Worm (Caenorhabditis elegans) whole organism, midembryonic: ENCODE data around the gene Y48E1B.3.

Experiments
- T22C8.4 ChIP-seq: fragments of 200-800 bp; sonication (Bioruptor generic); IDR thresholded peaks from 2 replicates; pipeline ENCODE4 v1.3.6; 2022; ENCODE audit warnings: missing genetic modification characterization, missing compliant biosample characterization
- cog-1 ChIP-seq: sonication (generic microtip); optimal IDR thresholded peaks from 2 replicates; lab custom pipeline; 2016; ENCODE audit warnings: missing genetic modification characterization, missing compliant biosample characterization
- flt-1 ChIP-seq: fragments of 200-800 bp; sonication (Bioruptor generic); IDR thresholded peaks from 2 replicates; pipeline ENCODE4 v1.3.6; 2022; ENCODE audit warnings: missing genetic modification characterization, missing compliant biosample characterization
- klf-2 ChIP-seq: fragments of 200-800 bp; sonication (Bioruptor generic); conservative IDR thresholded peaks from 2 replicates; pipeline ENCODE4 v1.3.6; 2022; ENCODE audit warnings: missing genetic modification reagents, missing genetic modification characterization, missing compliant biosample characterization
- med-1 ChIP-seq: sonication (generic microtip); optimal IDR thresholded peaks from 2 replicates; lab custom pipeline; 2017; ENCODE audit warnings: missing genetic modification characterization, mild to moderate bottlenecking, missing compliant biosample characterization, antibody characterized with exemption, missing genetic modification reagents; ENCODE audit not compliant: insufficient read depth
- ref-1 ChIP-seq: fragments of 200-800 bp; sonication (Bioruptor generic); conservative IDR thresholded peaks from 2 replicates; pipeline ENCODE4 v1.3.6; 2022; ENCODE audit warnings: missing genetic modification reagents, missing genetic modification characterization, missing compliant biosample characterization
- tab-1 ChIP-seq: fragments of 200-800 bp; sonication (Bioruptor generic); IDR thresholded peaks from 2 replicates; pipeline ENCODE4 v1.3.6; 2022; ENCODE audit warnings: missing genetic modification characterization, missing compliant biosample characterization
- ztf-23 ChIP-seq: fragments of 200-800 bp; sonication (Bioruptor generic); IDR thresholded peaks from 2 replicates; pipeline ENCODE4 v1.3.6; 2022; ENCODE audit warnings: missing genetic modification reagents, missing genetic modification characterization, missing compliant biosample characterization
- ztf-29 ChIP-seq: fragments of 200-800 bp; sonication (Bioruptor generic); IDR thresholded peaks from 2 replicates; pipeline ENCODE4 v1.3.6; 2022; ENCODE audit warnings: missing genetic modification reagents, missing genetic modification characterization, missing compliant biosample characterization

Y48E1B.3 gene

DNA sequence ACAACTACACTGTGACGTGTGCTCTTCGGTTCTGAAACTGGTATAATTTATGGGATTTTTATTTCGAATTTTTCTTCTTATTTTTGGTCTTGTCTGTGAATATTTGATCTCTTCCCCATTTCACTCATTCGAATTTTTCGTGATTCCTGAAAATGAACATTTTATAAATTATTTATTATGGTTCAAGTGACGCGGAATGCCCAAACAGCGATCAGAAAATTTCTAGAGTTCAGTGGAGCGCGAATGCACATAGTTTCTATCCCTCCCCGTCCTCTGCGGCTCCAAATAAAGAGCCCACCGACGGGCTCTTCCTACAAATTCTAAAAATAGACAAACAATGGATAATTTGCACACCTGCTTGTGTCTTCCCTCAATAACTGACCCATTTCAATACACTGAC is 64.1 kb downstream of the Y48E1B.3 start, which contains the start of gene F54F11.1:
Gene F54F11.1 (plus strand): TSS at position 301 of the 400 bp plus-strand sequence.
- TF ChIP-seq med-1 (GFP tag; lab: Kevin White, UChicago), result no peak
- TF ChIP-seq ztf-29 (GFP tag; lab: Robert Waterston, UW), result no peak
- TF ChIP-seq ref-1 (GFP tag; lab: Robert Waterston, UW), result no peak
- TF ChIP-seq T22C8.4 (GFP tag; lab: Robert Waterston, UW), result no peak
- no peak for TF ChIP-seq cog-1 (tag; lab: Kevin White, UChicago)
- no peak for TF ChIP-seq klf-2 (GFP tag; lab: Robert Waterston, UW)
- no peak for TF ChIP-seq tab-1 (GFP tag; lab: Robert Waterston, UW)
- no peak for TF ChIP-seq ztf-23 (GFP tag; lab: Robert Waterston, UW)
- no peak for TF ChIP-seq flt-1 (GFP tag; lab: Robert Waterston, UW)

DNA sequence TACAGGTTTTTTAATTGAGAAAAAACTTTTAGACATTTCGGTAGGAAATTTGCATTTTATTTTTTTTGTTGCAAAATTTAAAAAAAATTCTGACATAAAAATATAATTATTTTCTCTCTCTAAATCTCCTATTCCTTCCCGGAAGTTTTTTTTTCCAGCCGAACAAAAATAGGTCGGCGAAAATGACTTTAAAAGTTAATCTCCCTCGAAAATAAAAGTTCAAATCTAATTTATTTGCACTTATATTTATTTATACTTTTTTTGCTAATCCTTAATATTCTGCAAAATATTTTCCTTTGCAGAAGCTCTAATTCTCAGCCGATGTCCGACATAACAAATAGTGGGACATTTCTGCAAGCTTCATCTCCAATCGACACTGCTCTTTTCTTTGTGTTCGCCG is 66.2 kb downstream of the Y48E1B.3 start, which contains the start of gene F45H10.5:
Gene F45H10.5 (plus strand): TSS at position 301 of the 400 bp plus-strand sequence.
- TF ChIP-seq klf-2 (GFP tag; lab: Robert Waterston, UW), result no peak
- TF ChIP-seq ref-1 (GFP tag; lab: Robert Waterston, UW), result no peak
- no peak for TF ChIP-seq ztf-23 (GFP tag; lab: Robert Waterston, UW)
- no peak for TF ChIP-seq cog-1 (tag; lab: Kevin White, UChicago)

DNA sequence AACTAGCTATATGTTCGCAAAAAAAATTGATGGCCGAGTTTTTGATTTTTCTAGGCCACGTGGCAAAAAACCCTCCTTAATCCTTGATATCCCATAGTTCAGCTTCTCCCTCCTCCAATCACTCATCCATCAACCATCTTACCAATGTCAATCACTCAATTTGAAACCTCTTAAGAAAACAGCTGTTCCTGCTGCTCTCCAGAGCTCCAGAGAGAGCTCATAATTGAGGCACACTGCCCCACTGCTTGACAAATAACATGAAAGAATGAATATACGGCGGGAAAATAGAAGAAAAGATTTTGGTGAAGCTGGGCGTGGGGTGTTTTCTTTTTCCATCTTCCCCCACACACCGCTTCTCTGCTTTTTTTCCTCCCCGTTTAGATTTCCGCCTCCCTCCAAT is 67.2 kb downstream of the Y48E1B.3 start:
- TF ChIP-seq tab-1 (GFP tag; lab: Robert Waterston, UW) (no peak), med-1 (GFP tag; lab: Kevin White, UChicago) (no peak), flt-1 (GFP tag; lab: Robert Waterston, UW) (no peak), ztf-29 (GFP tag; lab: Robert Waterston, UW) (no peak), klf-2 (GFP tag; lab: Robert Waterston, UW) (no peak), ztf-23 (GFP tag; lab: Robert Waterston, UW) (no peak), ref-1 (GFP tag; lab: Robert Waterston, UW) (no peak), T22C8.4 (GFP tag; lab: Robert Waterston, UW) (no peak), cog-1 (tag; lab: Kevin White, UChicago) (no peak)
